Fruit fly (Drosophila melanogaster): ENCODE data around the gene jub.
A peak's percentile ranks its signal among the peaks of the same experiment; 100 is the strongest.

Gene jub

DNA sequence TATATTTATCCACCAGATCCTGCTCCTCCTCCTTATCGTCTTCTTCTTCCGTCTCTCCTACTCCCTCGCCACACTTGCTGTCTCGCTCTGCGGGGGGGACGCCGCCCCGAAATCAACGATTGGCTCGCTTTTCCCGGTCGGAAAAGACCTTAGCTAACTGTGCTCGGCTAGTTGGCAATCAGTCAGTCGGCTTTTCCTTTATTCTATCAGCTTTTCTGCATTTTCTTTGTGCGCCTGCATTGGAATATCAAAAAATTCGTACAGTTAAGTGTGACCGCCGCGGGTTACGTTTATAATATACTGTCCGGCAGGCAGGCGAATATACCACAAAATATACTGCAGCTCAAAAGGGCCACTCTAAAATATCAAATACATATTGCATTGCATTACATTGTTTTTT, at the start of gene jub:
jub (minus strand) TSS at position 289 of the 400 bp plus-strand sequence.
- peak; percentile 30 for TF ChIP-seq CG17801 (GFP tag; optimal IDR thresholded peaks at IDR 0.05; ENCODE audit: partially characterized antibody)

dm6 chrX:13879169-13879821, 49.2 kb upstream of the jub start:
- no peak for TF ChIP-seq CG17801 (GFP tag; optimal IDR thresholded peaks at IDR 0.05; ENCODE audit: partially characterized antibody)

DNA sequence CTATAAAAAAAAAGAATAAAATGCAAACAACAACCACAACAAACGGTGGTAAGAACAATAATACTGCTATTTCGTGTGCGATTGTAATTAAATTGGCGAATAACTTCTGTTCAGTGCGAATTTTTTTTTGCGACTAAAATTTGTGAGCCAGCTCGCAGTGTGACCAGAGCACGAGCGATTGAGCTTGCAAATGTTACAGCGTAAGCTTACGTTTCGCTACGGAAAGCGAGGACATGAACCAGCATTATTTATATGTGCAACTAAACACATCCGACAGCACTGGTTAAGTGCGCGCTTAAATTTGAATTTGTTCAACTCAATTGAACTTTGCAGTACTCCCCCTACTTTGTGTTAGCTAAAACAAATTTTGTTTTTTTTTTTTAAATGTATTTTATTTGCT, 15.6 kb upstream of the jub start, which contains the start of gene AMPdeam:
AMPdeam (minus strand) TSS at position 139 of the 400 bp plus-strand sequence.
- peak; percentile 52 for TF ChIP-seq CG17801 (GFP tag; optimal IDR thresholded peaks at IDR 0.05; ENCODE audit: partially characterized antibody)

DNA sequence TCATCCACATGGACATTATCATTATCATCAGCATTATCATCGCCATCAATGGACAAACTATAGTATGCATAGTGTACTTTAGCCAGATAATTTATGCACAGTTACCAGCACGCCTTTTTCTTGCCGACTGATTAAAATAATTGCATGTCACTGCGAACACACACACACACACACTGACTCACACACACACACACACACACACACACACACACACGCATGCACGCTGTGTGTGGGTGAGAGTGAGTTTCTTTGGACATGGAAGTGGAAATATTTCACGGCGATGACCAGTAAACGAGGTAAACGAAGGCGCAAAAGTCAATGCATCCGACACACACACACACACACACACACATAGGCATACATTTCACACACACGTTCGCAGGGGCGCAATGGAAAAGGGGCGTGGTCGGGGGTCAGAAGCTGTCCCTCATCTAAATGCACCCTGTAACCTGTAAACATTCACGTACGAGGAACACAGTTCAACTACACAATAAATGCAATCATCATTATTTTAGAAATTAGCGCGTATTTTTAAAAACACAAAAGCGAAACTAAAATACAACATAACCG, 14.3 kb upstream of the jub start:
- no peak for TF ChIP-seq CG17801 (GFP tag; optimal IDR thresholded peaks at IDR 0.05; ENCODE audit: partially characterized antibody)

dm6 chrX:13843487-13843886, 13.4 kb upstream of the jub start:
- no peak for TF ChIP-seq CG17801 (GFP tag; optimal IDR thresholded peaks at IDR 0.05; ENCODE audit: partially characterized antibody)

dm6 chrX:13840075-13840474, 10.0 kb upstream of the jub start:
- peak; percentile 67 for TF ChIP-seq CG17801 (GFP tag; optimal IDR thresholded peaks at IDR 0.05; ENCODE audit: partially characterized antibody)

dm6 chrX:13838892-13839291, 8.8 kb upstream of the jub start:
- TF ChIP-seq CG17801 (GFP tag; optimal IDR thresholded peaks at IDR 0.05; ENCODE audit: partially characterized antibody) = peak; percentile 70

- TF ChIP-seq CG17801 (GFP tag; optimal IDR thresholded peaks at IDR 0.05; ENCODE audit: partially characterized antibody) = peak; percentile 75
Measured at dm6 chrX:13838255-13838654, 8.1 kb upstream of the jub start.

DNA sequence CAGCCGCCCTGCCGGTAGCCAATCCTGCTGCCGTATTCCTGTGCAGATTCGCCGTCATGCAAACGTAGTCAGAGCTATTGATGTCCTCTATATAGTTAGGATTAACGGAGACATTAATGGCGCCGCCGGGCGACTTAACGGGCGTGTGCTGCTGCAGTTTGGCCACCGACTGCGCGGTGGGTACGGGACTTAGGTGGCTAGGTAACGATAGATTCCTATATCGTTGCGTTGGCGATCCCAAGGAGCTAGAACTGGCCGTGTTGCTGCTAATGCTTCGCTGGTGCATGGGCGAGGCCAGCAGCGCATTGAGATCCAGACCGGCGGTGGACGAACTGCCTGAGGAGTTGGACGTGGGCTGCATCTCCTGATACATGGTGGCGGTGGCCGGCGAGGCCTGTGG, 1.2 kb downstream of the jub start:
- TF ChIP-seq CG17801 (GFP tag; optimal IDR thresholded peaks at IDR 0.05; ENCODE audit: partially characterized antibody) = no peak

- no peak for TF ChIP-seq CG17801 (GFP tag; optimal IDR thresholded peaks at IDR 0.05; ENCODE audit: partially characterized antibody)
Measured at dm6 chrX:13822753-13823152, 7.4 kb downstream of the jub start, which contains the start of gene Nup93-1. Gene Nup93-1, plus strand, starts transcription at chrX:13822826.

- peak; percentile 44 for TF ChIP-seq CG17801 (GFP tag; optimal IDR thresholded peaks at IDR 0.05; ENCODE audit: partially characterized antibody)
Measured at dm6 chrX:13821775-13822493, 8.2 kb downstream of the jub start, which contains the start of gene Clic. Gene Clic, minus strand, starts transcription at chrX:13822307.

DNA sequence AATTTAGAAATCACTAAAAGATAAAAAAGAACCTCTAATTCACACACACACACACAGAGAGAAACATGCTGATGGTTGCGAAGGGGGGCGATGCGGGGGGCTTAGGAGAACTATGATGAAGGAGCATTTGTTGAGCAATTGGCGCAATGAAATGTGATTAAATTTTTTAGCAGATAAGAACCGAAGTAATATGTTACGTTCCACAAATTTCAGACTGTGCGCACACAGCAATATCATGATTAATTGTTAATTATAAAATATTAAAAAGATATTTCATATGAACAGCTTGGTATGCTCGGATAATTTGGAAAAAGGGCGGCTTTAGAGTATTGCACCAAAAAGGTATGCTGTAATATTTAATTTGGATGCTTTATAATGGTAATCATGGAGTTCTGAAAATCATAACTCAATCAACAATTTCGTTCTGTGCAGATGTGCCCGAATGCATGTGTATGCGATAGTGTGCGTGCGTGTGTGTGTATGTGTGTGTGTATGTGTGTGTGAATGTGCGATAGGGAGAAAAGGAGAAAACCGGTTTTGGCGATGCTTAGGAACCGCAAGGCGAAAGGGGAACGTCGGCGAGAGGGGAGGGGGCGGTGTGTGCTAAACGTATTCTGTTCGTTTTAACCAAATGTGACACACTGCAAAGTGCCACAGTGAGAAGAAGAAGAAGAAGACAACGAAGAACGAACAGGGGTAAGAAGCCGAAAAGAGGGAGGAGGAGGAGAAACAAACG, 8.9 kb downstream of the jub start:
- TF ChIP-seq CG17801 (GFP tag; optimal IDR thresholded peaks at IDR 0.05; ENCODE audit: partially characterized antibody) = no peak

DNA sequence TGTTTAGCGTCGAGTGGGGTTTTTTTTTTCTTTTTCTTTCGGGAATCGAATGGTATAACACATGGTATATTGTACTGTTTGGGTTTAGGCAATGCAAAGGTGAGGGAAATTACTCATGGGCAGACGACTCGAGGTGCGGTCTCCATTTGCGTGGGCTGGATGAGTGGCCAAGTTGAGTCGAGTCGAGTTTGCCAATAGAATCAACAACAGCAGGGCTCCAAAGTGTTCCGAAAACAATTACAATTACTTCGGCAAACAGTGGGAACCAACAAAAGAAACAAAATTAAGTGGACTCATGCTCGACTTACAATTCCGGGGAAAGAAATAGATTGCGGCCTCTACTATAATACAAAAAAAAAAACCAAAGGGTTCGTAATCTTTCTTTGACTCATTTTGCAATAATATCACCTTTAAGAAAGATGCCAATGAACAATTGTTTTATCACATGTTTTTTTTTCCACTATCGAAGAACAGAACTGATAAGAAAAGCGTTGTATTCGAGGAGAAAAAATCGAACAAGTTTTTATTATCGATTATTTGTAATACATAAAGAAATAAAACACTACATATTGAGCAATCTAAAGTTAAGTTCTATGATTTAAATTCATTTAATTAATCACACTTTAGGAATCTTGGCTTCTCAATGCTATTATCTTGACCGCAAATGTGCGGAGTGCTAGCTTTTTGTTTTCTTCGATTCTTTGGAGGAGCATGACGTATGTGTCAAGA, 9.6 kb downstream of the jub start:
- TF ChIP-seq CG17801 (GFP tag; optimal IDR thresholded peaks at IDR 0.05; ENCODE audit: partially characterized antibody) = no peak

- TF ChIP-seq CG17801 (GFP tag; optimal IDR thresholded peaks at IDR 0.05; ENCODE audit: partially characterized antibody) = no peak
Measured at dm6 chrX:13819682-13820081, 10.4 kb downstream of the jub start.

DNA sequence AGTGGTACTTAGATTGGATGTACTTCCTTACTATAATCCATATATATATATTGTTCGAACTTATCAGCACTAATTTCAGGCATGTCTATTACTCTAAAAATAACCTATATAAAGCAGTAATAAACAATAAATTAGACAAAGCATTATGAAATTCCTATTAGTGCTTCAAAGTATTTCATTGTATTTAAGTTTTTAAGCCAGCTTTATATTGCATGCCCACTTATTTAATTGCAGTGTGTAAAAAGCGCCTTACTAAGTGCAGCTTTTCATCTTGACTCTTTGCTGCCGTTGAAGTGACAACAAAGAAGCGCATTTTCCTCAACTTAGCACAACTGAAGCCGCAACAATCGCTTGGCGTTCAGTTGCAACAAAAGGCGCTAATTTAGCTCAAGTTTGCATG, 11.3 kb downstream of the jub start:
- TF ChIP-seq CG17801 (GFP tag; optimal IDR thresholded peaks at IDR 0.05; ENCODE audit: partially characterized antibody) = no peak

All from ovary, adult (tissue).